Worm (Caenorhabditis elegans): ENCODE data around the gene F42A10.9.

ce11 chrIII:6166634-6167033 is 2.3 kb downstream of the F42A10.9 start:
- TF ChIP-seq ama-1 (optimal IDR thresholded peaks at IDR 0.05): no peak
- no peak for TF ChIP-seq hlh-6 (tag; optimal IDR thresholded peaks at IDR 0.05)
- TF ChIP-seq mec-3 (tag; optimal IDR thresholded peaks at IDR 0.05; ENCODE audit: borderline replicate concordance): no peak
- TF ChIP-seq Y22D7AL.16 (tag; optimal IDR thresholded peaks at IDR 0.05): no peak
- no peak for TF ChIP-seq ceh-2 (tag; optimal IDR thresholded peaks at IDR 0.05)
- TF ChIP-seq pag-3 (tag; optimal IDR thresholded peaks at IDR 0.05; ENCODE audit: borderline replicate concordance): no peak
- TF ChIP-seq sox-4 (tag; optimal IDR thresholded peaks at IDR 0.05): no peak
- no peak for TF ChIP-seq unc-86 (tag; optimal IDR thresholded peaks at IDR 0.05)
- TF ChIP-seq ceh-34 (tag; optimal IDR thresholded peaks at IDR 0.05): no peak
- no peak for TF ChIP-seq nhr-11 (tag; optimal IDR thresholded peaks at IDR 0.05)
- no peak for TF ChIP-seq C08G9.2 (tag; optimal IDR thresholded peaks at IDR 0.05)
